Worm (Caenorhabditis elegans) whole organism, young adult: ENCODE data around the gene pqn-92.

Source experiments
- B0261.1 ChIP-seq: sonication (generic microtip); optimal IDR thresholded peaks from 2 replicates; lab custom pipeline; 2016; ENCODE audit warnings: mild to moderate bottlenecking, missing genetic modification characterization, moderate library complexity, missing compliant biosample characterization
- F52B5.7 ChIP-seq: sonication (generic microtip); optimal IDR thresholded peaks from 2 replicates; lab custom pipeline; 2016; ENCODE audit warnings: mild to moderate bottlenecking, missing genetic modification characterization, missing compliant biosample characterization
- Y53G8AR.9 ChIP-seq: fragments of 200-800 bp; sonication (Bioruptor generic); conservative IDR thresholded peaks from 2 replicates; pipeline ENCODE4 v1.3.6; 2022; ENCODE audit warnings: missing genetic modification reagents, missing genetic modification characterization, missing compliant biosample characterization
- ama-1 ChIP-seq, 3 experiments: fragments of 150-350 bp in 1 of 3; sonication (generic microtip) in 2 of 3; optimal IDR thresholded peaks; 2 replicates each; lab custom pipeline; 2014 to 2018; ENCODE audit warnings: missing biosample characterization in 2 of 3, missing genetic modification characterization in 2 of 3, missing genetic modification reagents in 2 of 3
- cebp-2 ChIP-seq: fragments of 200-800 bp; sonication (Bioruptor generic); IDR thresholded peaks from 2 replicates; pipeline ENCODE4 v1.3.6; 2022; ENCODE audit warnings: missing genetic modification characterization, missing compliant biosample characterization
- ceh-100 ChIP-seq: fragments of 200-800 bp; sonication (Bioruptor generic); IDR thresholded peaks from 2 replicates; pipeline ENCODE4 v1.3.6; 2022; ENCODE audit warnings: missing genetic modification reagents, missing genetic modification characterization, missing compliant biosample characterization
- fkh-3 ChIP-seq: sonication (generic microtip); optimal IDR thresholded peaks from 2 replicates; lab custom pipeline; 2016; ENCODE audit warnings: mild to moderate bottlenecking, missing genetic modification characterization, missing compliant biosample characterization
- gei-17 ChIP-seq: fragments of 200-800 bp; sonication (Bioruptor generic); optimal IDR thresholded peaks from 2 replicates; lab custom pipeline; 2018; ENCODE audit warnings: mild to moderate bottlenecking, missing genetic modification characterization, missing compliant biosample characterization
- hrde-1 ChIP-seq: sonication (generic microtip); optimal IDR thresholded peaks from 2 replicates; lab custom pipeline; 2016; ENCODE audit warnings: missing genetic modification characterization, mild to moderate bottlenecking, missing compliant biosample characterization, moderate library complexity, missing genotype, missing genetic modification reagents, borderline replicate concordance
- snpc-4 ChIP-seq, 5 experiments: fragments of 150-350 bp in 1 of 5; sonication (generic microtip) in 4 of 5; optimal IDR thresholded peaks; 2 replicates each; lab custom pipeline; 2014 to 2018; ENCODE audit warnings: missing genetic modification characterization in 5 of 5, missing biosample characterization in 3 of 5, antibody characterized with exemption in 2 of 5, mild to moderate bottlenecking in 2 of 5, missing compliant biosample characterization in 2 of 5, missing genotype in 2 of 5, moderate library complexity in 2 of 5, missing genetic modification reagents in 1 of 5
- sptf-2 ChIP-seq: fragments of 200-800 bp; sonication (Bioruptor generic); optimal IDR thresholded peaks from 2 replicates; lab custom pipeline; 2018; ENCODE audit warnings: mild to moderate bottlenecking, missing genetic modification characterization, missing compliant biosample characterization
- unc-62 ChIP-seq: fragments of 150-350 bp; optimal IDR thresholded peaks from 2 replicates; lab custom pipeline; 2014; ENCODE audit warnings: missing biosample characterization, missing genetic modification reagents, missing genetic modification characterization
- xnd-1 ChIP-seq: sonication (generic microtip); optimal IDR thresholded peaks from 2 replicates; lab custom pipeline; 2016; ENCODE audit warnings: missing genotype, missing genetic modification reagents, missing genetic modification characterization, missing compliant biosample characterization
- ztf-22 ChIP-seq: fragments of 200-800 bp; sonication (Bioruptor generic); optimal IDR thresholded peaks from 2 replicates; lab custom pipeline; 2018; ENCODE audit warnings: mild to moderate bottlenecking, missing genetic modification characterization, moderate library complexity, missing compliant biosample characterization

DNA sequence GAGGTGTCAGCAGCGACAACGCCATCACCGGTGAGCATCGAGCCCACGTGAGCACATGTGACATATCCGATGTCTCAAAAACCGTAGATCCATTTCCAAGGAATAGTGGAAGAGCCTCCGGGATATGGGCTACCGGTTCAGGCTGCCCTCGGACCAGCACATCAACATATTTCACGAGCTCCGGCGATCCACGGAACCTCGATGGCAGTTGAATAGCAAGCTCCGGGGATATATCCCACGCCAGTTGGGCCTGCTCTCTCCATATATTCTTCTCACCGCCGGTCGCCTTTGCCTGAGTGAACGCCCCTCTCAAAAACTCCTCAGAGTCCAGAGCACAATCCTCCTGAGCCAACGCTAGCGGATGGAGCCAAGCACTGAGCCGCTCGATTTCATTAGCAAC is 47.8 kb upstream of the pqn-92 start:
- TF ChIP-seq fkh-3 (tag; lab: Kevin White, UChicago) (no peak), xnd-1 (tag; lab: Kevin White, UChicago) (no peak), sptf-2 (GFP tag; lab: Kevin White, UChicago) (no peak), snpc-4 (GFP tag; optimal IDR thresholded peaks at IDR 0.05; lab: Kevin White, UChicago) (no peak), snpc-4 (tag; optimal IDR thresholded peaks at IDR 0.05; lab: Kevin White, UChicago) (no peak), ceh-100 (no peak), Y53G8AR.9 (no peak), B0261.1 (tag; lab: Kevin White, UChicago) (no peak), unc-62 (GFP tag; lab: Kevin White, UChicago) (no peak), F52B5.7 (no peak), ama-1 (optimal IDR thresholded peaks at IDR 0.05; lab: Kevin White, UChicago) (no peak), ama-1 (GFP tag; optimal IDR thresholded peaks at IDR 0.05; lab: Kevin White, UChicago) (no peak), cebp-2 (GFP tag; lab: Robert Waterston, UW) (no peak), gei-17 (GFP tag; lab: Kevin White, UChicago) (no peak), ztf-22 (GFP tag; lab: Kevin White, UChicago) (no peak), hrde-1 (tag; lab: Kevin White, UChicago) (no peak)
